Fruit fly (Drosophila melanogaster) whole organism, embryonic: ENCODE results near the gene Sur.

Source experiments
- Asciz ChIP-seq: fragments of 200-800 bp; sonication (Bioruptor generic); optimal IDR thresholded peaks from 2 replicates; lab custom pipeline; 2017; ENCODE audit warnings: missing biosample characterization, mild to moderate bottlenecking, missing genetic modification characterization, missing genetic modification reagents
- Awh ChIP-seq: fragments of 200-800 bp; sonication (Bioruptor generic); IDR thresholded peaks from 2 replicates; pipeline ENCODE4, ENCODE4 v1.3.6; 2022; ENCODE audit warnings: missing biosample characterization, missing genetic modification characterization
- Bgb ChIP-seq: fragments of 200-800 bp; sonication (Bioruptor generic); IDR thresholded peaks from 2 replicates; pipeline ENCODE4 v1.3.6; 2022; ENCODE audit warnings: missing biosample characterization, missing genetic modification characterization; ENCODE audit not compliant: partially characterized antibody
- CG10147 ChIP-seq: fragments of 200-800 bp; sonication (Bioruptor generic); optimal IDR thresholded peaks from 2 replicates; lab custom pipeline; 2019; ENCODE audit warnings: missing biosample characterization, mild to moderate bottlenecking, missing genetic modification characterization, moderate library complexity
- CG10267 ChIP-seq: fragments of 200-800 bp; sonication (Bioruptor generic); optimal IDR thresholded peaks from 2 replicates; lab custom pipeline; 2018; ENCODE audit warnings: missing biosample characterization, mild to moderate bottlenecking, missing genetic modification characterization, moderate library complexity
- CG10979 ChIP-seq: fragments of 200-800 bp; sonication (Bioruptor generic); optimal IDR thresholded peaks from 2 replicates; lab custom pipeline; 2018; ENCODE audit warnings: missing biosample characterization, mild to moderate bottlenecking, missing genetic modification characterization, moderate library complexity
- CG12104 ChIP-seq: fragments of 200-800 bp; sonication (Bioruptor generic); optimal IDR thresholded peaks from 3 replicates; lab custom pipeline; 2016; ENCODE audit warnings: missing biosample characterization, missing genetic modification characterization
- CG13775 ChIP-seq: fragments of 200-800 bp; sonication (Bioruptor generic); optimal IDR thresholded peaks from 3 replicates; lab custom pipeline; 2017; ENCODE audit warnings: missing biosample characterization, mild to moderate bottlenecking, missing genetic modification characterization
- CG17186 ChIP-seq: fragments of 200-800 bp; sonication (Bioruptor generic); optimal IDR thresholded peaks from 3 replicates; lab custom pipeline; 2017; ENCODE audit warnings: missing biosample characterization, missing genetic modification reagents, missing genetic modification characterization
- CG17568 ChIP-seq: fragments of 200-800 bp; sonication (Bioruptor generic); optimal IDR thresholded peaks from 2 replicates; lab custom pipeline; 2018; ENCODE audit warnings: missing biosample characterization, mild to moderate bottlenecking, missing genetic modification characterization, moderate library complexity
- CG17829 ChIP-seq: fragments of 200-800 bp; optimal IDR thresholded peaks from 2 replicates; lab custom pipeline; 2019; ENCODE audit warnings: missing biosample characterization, mild to moderate bottlenecking, missing genetic modification characterization, moderate library complexity
- CG1792 ChIP-seq: fragments of 200-800 bp; sonication (Bioruptor generic); optimal IDR thresholded peaks from 2 replicates; lab custom pipeline; 2016; ENCODE audit warnings: missing biosample characterization, missing genetic modification characterization
- CG2199 ChIP-seq: fragments of 200-800 bp; sonication (Bioruptor generic); IDR thresholded peaks from 3 replicates; pipeline ENCODE4 v1.3.6; 2022; ENCODE audit warnings: missing biosample characterization, missing genetic modification characterization
- CG2875 ChIP-seq: fragments of 200-800 bp; sonication (Bioruptor generic); optimal IDR thresholded peaks from 2 replicates; lab custom pipeline; 2017; ENCODE audit warnings: missing biosample characterization, mild to moderate bottlenecking, missing genetic modification characterization, missing genetic modification reagents
- CG3281 ChIP-seq: fragments of 200-800 bp; sonication (Bioruptor generic); optimal IDR thresholded peaks from 3 replicates; lab custom pipeline; 2017; ENCODE audit warnings: missing biosample characterization, mild to moderate bottlenecking, missing genetic modification characterization
- CG33557 ChIP-seq: fragments of 200-800 bp; sonication (Bioruptor generic); optimal IDR thresholded peaks from 2 replicates; lab custom pipeline; 2019; ENCODE audit warnings: missing biosample characterization, mild to moderate bottlenecking, missing genetic modification characterization, moderate library complexity
- CG4328 ChIP-seq: fragments of 200-800 bp; sonication (Bioruptor generic); optimal IDR thresholded peaks from 3 replicates; lab custom pipeline; 2017; ENCODE audit warnings: missing biosample characterization, missing genetic modification reagents, missing genetic modification characterization
- CG4617 ChIP-seq: fragments of 200-800 bp; sonication (Bioruptor generic); optimal IDR thresholded peaks from 3 replicates; lab custom pipeline; 2016; ENCODE audit warnings: missing biosample characterization, missing genetic modification characterization, borderline replicate concordance
- CG5245 ChIP-seq: fragments of 200-800 bp; sonication (Bioruptor generic); optimal IDR thresholded peaks from 3 replicates; lab custom pipeline; 2016; ENCODE audit warnings: missing biosample characterization, missing genetic modification characterization
- CG8765 ChIP-seq: fragments of 200-800 bp; sonication (Bioruptor generic); IDR thresholded peaks from 2 replicates; pipeline ENCODE4 v1.3.6; 2022; ENCODE audit warnings: missing biosample characterization, missing genetic modification characterization
- CG8924 ChIP-seq: fragments of 200-800 bp; optimal IDR thresholded peaks from 3 replicates; lab custom pipeline; 2019; ENCODE audit warnings: missing biosample characterization, mild to moderate bottlenecking, missing genetic modification characterization, moderate library complexity
- CG9817 ChIP-seq: fragments of 200-800 bp; sonication (Bioruptor generic); optimal IDR thresholded peaks from 2 replicates; lab custom pipeline; 2018; ENCODE audit warnings: missing biosample characterization, mild to moderate bottlenecking, missing genetic modification characterization, moderate library complexity
- CG9876 ChIP-seq: fragments of 200-800 bp; sonication (Bioruptor generic); optimal IDR thresholded peaks from 2 replicates; lab custom pipeline; 2016; ENCODE audit warnings: missing biosample characterization, missing genetic modification characterization
- Dbx ChIP-seq: fragments of 200-800 bp; sonication (Bioruptor generic); IDR thresholded peaks from 3 replicates; pipeline ENCODE4 v1.3.6; 2022; ENCODE audit warnings: missing biosample characterization, missing genetic modification characterization
- Dip2 ChIP-seq: fragments of 200-800 bp; sonication (Bioruptor generic); IDR thresholded peaks from 2 replicates; pipeline ENCODE4 v1.3.6; 2022; ENCODE audit warnings: missing biosample characterization, missing genetic modification characterization
- E2f2 ChIP-seq: fragments of 200-800 bp; sonication (Bioruptor generic); IDR thresholded peaks from 2 replicates; pipeline ENCODE4 v1.3.6; 2022; ENCODE audit warnings: missing biosample characterization, missing genetic modification characterization
- GATAe ChIP-seq: fragments of 200-800 bp; sonication (Bioruptor generic); conservative IDR thresholded peaks from 2 replicates; pipeline ENCODE4 v1.3.6; 2022; ENCODE audit warnings: missing biosample characterization, missing genetic modification characterization
- H2.0 ChIP-seq: fragments of 200-800 bp; sonication (Bioruptor generic); IDR thresholded peaks from 2 replicates; pipeline ENCODE4 v1.3.6; 2022; ENCODE audit warnings: missing biosample characterization, missing genetic modification characterization
- Hr39 ChIP-seq: fragments of >200 bp; optimal IDR thresholded peaks from 2 replicates; lab custom pipeline; 2017
- Max ChIP-seq: fragments of 200-800 bp; sonication (Bioruptor generic); optimal IDR thresholded peaks from 2 replicates; lab custom pipeline; 2016; ENCODE audit warnings: missing biosample characterization, mild to moderate bottlenecking, missing genetic modification characterization
- Meics ChIP-seq: fragments of 200-800 bp; sonication (Bioruptor generic); optimal IDR thresholded peaks from 2 replicates; lab custom pipeline; 2017; ENCODE audit warnings: missing biosample characterization, mild to moderate bottlenecking, missing genetic modification characterization
- TFAM ChIP-seq: fragments of 200-800 bp; sonication (Bioruptor generic); optimal IDR thresholded peaks from 2 replicates; lab custom pipeline; 2017; ENCODE audit warnings: missing biosample characterization, missing genetic modification characterization, inconsistent platforms
- Vsx1 ChIP-seq: fragments of 200-800 bp; sonication (Bioruptor generic); optimal IDR thresholded peaks from 2 replicates; lab custom pipeline; 2017; ENCODE audit warnings: missing biosample characterization, mild to moderate bottlenecking, missing genetic modification characterization, missing genetic modification reagents
- bab2 ChIP-seq: fragments of 200-800 bp; sonication (Bioruptor generic); optimal IDR thresholded peaks from 2 replicates; lab custom pipeline; 2016; ENCODE audit warnings: missing biosample characterization, missing genetic modification characterization
- chif ChIP-seq, 2 experiments: fragments of 200-800 bp; sonication (Bioruptor generic); optimal IDR thresholded peaks; 3 replicates each; lab custom pipeline; 2016; ENCODE audit warnings: missing biosample characterization in 2 of 2, missing genetic modification characterization in 2 of 2
- crol ChIP-seq: fragments of 200-800 bp; sonication (Bioruptor generic); IDR thresholded peaks from 2 replicates; pipeline ENCODE4 v1.3.6; 2022; ENCODE audit warnings: missing biosample characterization, missing genetic modification characterization
- dmrt11E ChIP-seq: fragments of 200-800 bp; sonication (Bioruptor generic); optimal IDR thresholded peaks from 3 replicates; lab custom pipeline; 2018; ENCODE audit warnings: missing biosample characterization, mild to moderate bottlenecking, missing genetic modification characterization, moderate library complexity
- dysf ChIP-seq: fragments of 200-800 bp; sonication (Bioruptor generic); IDR thresholded peaks from 3 replicates; pipeline ENCODE4 v1.3.6; 2022; ENCODE audit warnings: missing biosample characterization, missing genetic modification characterization
- gcm ChIP-seq: fragments of 200-800 bp; sonication (Bioruptor generic); optimal IDR thresholded peaks from 2 replicates; lab custom pipeline; 2019; ENCODE audit warnings: missing biosample characterization, mild to moderate bottlenecking, missing genetic modification characterization, moderate library complexity
- gem ChIP-seq: fragments of 200-800 bp; sonication (Bioruptor generic); optimal IDR thresholded peaks from 2 replicates; lab custom pipeline; 2019; ENCODE audit warnings: missing biosample characterization, mild to moderate bottlenecking, missing genetic modification characterization, moderate library complexity
- grau ChIP-seq: fragments of 200-800 bp; optimal IDR thresholded peaks from 3 replicates; lab custom pipeline; 2019; ENCODE audit warnings: missing biosample characterization, mild to moderate bottlenecking, missing genetic modification characterization, moderate library complexity
- hkb ChIP-seq, 2 experiments: fragments of 200-800 bp in 1 of 2; fragments of >200 bp in 1 of 2; sonication (Bioruptor generic) in 1 of 2; IDR thresholded peaks in 1 of 2; optimal IDR thresholded peaks in 1 of 2; 2 replicates each; pipeline versions ENCODE4 v1.3.6 to Lab custom; 2017 to 2022; ENCODE audit warnings: missing biosample characterization in 1 of 2, missing genetic modification characterization in 1 of 2
- ind ChIP-seq: fragments of 200-800 bp; sonication (Bioruptor generic); optimal IDR thresholded peaks from 3 replicates; lab custom pipeline; 2016; ENCODE audit warnings: missing biosample characterization, missing genetic modification characterization
- kni ChIP-seq: fragments of 200-800 bp; sonication (Bioruptor generic); optimal IDR thresholded peaks from 3 replicates; lab custom pipeline; 2017; ENCODE audit warnings: mild to moderate bottlenecking, missing biosample characterization, missing genetic modification reagents, missing genetic modification characterization
- lbe ChIP-seq: fragments of 200-800 bp; sonication (Bioruptor generic); optimal IDR thresholded peaks from 2 replicates; lab custom pipeline; 2016; ENCODE audit warnings: missing biosample characterization, mild to moderate bottlenecking, missing genetic modification characterization
- onecut ChIP-seq: fragments of 200-800 bp; sonication (Bioruptor generic); IDR thresholded peaks from 2 replicates; pipeline ENCODE4 v1.3.6; 2022; ENCODE audit warnings: missing biosample characterization, missing genetic modification characterization
- ranshi ChIP-seq: fragments of 200-800 bp; sonication (Bioruptor generic); IDR thresholded peaks from 2 replicates; pipeline ENCODE4 v1.3.6; 2022; ENCODE audit warnings: missing biosample characterization, missing genetic modification characterization
- sisA ChIP-seq: fragments of 200-800 bp; sonication (Bioruptor generic); IDR thresholded peaks from 2 replicates; pipeline ENCODE4 v1.3.6; 2022; ENCODE audit warnings: missing biosample characterization, missing genetic modification characterization
- slp2 ChIP-seq: fragments of 200-800 bp; sonication (Bioruptor generic); optimal IDR thresholded peaks from 2 replicates; lab custom pipeline; 2016; ENCODE audit warnings: missing biosample characterization, missing genetic modification characterization
- unpg ChIP-seq: fragments of 200-800 bp; sonication (Bioruptor generic); optimal IDR thresholded peaks from 3 replicates; lab custom pipeline; 2018; ENCODE audit warnings: missing biosample characterization, mild to moderate bottlenecking, missing genetic modification characterization, moderate library complexity
- zen2 ChIP-seq: fragments of 200-800 bp; sonication (Bioruptor generic); IDR thresholded peaks from 3 replicates; pipeline ENCODE4 v1.3.6; 2022; ENCODE audit warnings: missing biosample characterization, missing genetic modification characterization; ENCODE audit not compliant: partially characterized antibody

The Sur gene

dm6 chr2L:10231092-10231494 is 32.2 kb upstream of the Sur start (continued):
- no peak for TF ChIP-seq CG10979 (tag; lab: Kevin White, UChicago)
- TF ChIP-seq CG33557: no peak
- no peak for TF ChIP-seq ranshi
- TF ChIP-seq TFAM (GFP tag; lab: Kevin White, UChicago): no peak
- no peak for TF ChIP-seq Hr39
- TF ChIP-seq CG17829: no peak
- peak; percentile 36 for TF ChIP-seq CG3281 (GFP tag; lab: Kevin White, UChicago)
- peak in 1 of 2 experiments; percentile 11 for TF ChIP-seq chif (GFP tag; optimal IDR thresholded peaks at IDR 0.05; lab: Kevin White, UChicago)
- peak; percentile 21; the same call in 1 of the 2 replicates for TF ChIP-seq E2f2 (GFP tag; lab: Robert Waterston, UW)
- TF ChIP-seq grau (tag; lab: Kevin White, UChicago): peak; percentile 31
- peak; percentile 57 for TF ChIP-seq lbe
- TF ChIP-seq dysf (GFP tag; lab: Robert Waterston, UW): no peak; the same call in 2 of the 3 replicates
- TF ChIP-seq CG8924 (tag; lab: Kevin White, UChicago): peak; percentile 44
- TF ChIP-seq CG8765 (GFP tag; lab: Robert Waterston, UW): no peak
- TF ChIP-seq hkb (optimal IDR thresholded peaks at IDR 0.05; lab: Kevin White, UChicago): no peak
- no peak for TF ChIP-seq hkb (GFP tag; IDR thresholded peaks at IDR 0.05; lab: Robert Waterston, UW)
- peak; percentile 46 for TF ChIP-seq gem
- TF ChIP-seq onecut (GFP tag; lab: Robert Waterston, UW): no peak
- TF ChIP-seq bab2 (GFP tag; lab: Kevin White, UChicago): no peak
- peak; percentile 8 for TF ChIP-seq CG12104
- TF ChIP-seq CG4328 (GFP tag; lab: Kevin White, UChicago): peak; percentile 26
- no peak for TF ChIP-seq CG17568
- no peak for TF ChIP-seq Bgb (GFP tag; lab: Robert Waterston, UW)
- TF ChIP-seq CG17186 (GFP tag; lab: Kevin White, UChicago): no peak
- peak; percentile 11 for TF ChIP-seq CG1792 (GFP tag; lab: Kevin White, UChicago)
- no peak for TF ChIP-seq Awh (GFP tag; lab: Robert Waterston, UW)
- no peak for TF ChIP-seq Vsx1 (GFP tag; lab: Kevin White, UChicago)
- no peak for TF ChIP-seq gcm (GFP tag; lab: Kevin White, UChicago)
- TF ChIP-seq CG2199 (GFP tag; lab: Robert Waterston, UW): no peak
- peak; percentile 47 for TF ChIP-seq CG4617 (GFP tag; lab: Kevin White, UChicago)
- no peak for TF ChIP-seq sisA (GFP tag; lab: Robert Waterston, UW)
- no peak for TF ChIP-seq H2.0 (GFP tag; lab: Robert Waterston, UW)
- TF ChIP-seq Dbx: 0 out of 3 replicates have a peak, but pooled peaks have one; percentile 51
- no peak for TF ChIP-seq Max (GFP tag; lab: Kevin White, UChicago)
- TF ChIP-seq CG10147 (GFP tag; lab: Kevin White, UChicago): peak; percentile 4
- no peak for TF ChIP-seq Asciz (GFP tag; lab: Kevin White, UChicago)
- peak; percentile 5 for TF ChIP-seq CG5245 (GFP tag; lab: Kevin White, UChicago)
- no peak for TF ChIP-seq GATAe
- TF ChIP-seq ind (GFP tag; lab: Kevin White, UChicago): peak; percentile 36
- TF ChIP-seq CG9876 (GFP tag; lab: Kevin White, UChicago): no peak
- peak; percentile 44 for TF ChIP-seq Meics
- peak; percentile 31 for TF ChIP-seq kni (GFP tag; lab: Kevin White, UChicago)
- no peak for TF ChIP-seq CG13775 (GFP tag; lab: Kevin White, UChicago)
- TF ChIP-seq CG2875: peak; percentile 17
- TF ChIP-seq slp2 (GFP tag; lab: Kevin White, UChicago): no peak
- no peak for TF ChIP-seq zen2 (GFP tag; lab: Robert Waterston, UW)
- TF ChIP-seq crol (GFP tag; lab: Robert Waterston, UW): no peak
- peak; percentile 22 for TF ChIP-seq unpg (GFP tag; lab: Kevin White, UChicago)
- no peak for TF ChIP-seq CG10267 (tag; lab: Kevin White, UChicago)
- peak; percentile 14 for TF ChIP-seq dmrt11E (tag; lab: Kevin White, UChicago)
- TF ChIP-seq CG9817 (tag; lab: Kevin White, UChicago): no peak
- TF ChIP-seq Dip2 (GFP tag; lab: Robert Waterston, UW): no peak
